Worm (Caenorhabditis elegans) whole organism, L4/young adult: Measurements from ENCODE around the gene srh-19.

Experiments used
- W03F9.2 ChIP-seq: fragments of 150-350 bp; optimal IDR thresholded peaks from 2 replicates; lab custom pipeline; 2014; ENCODE audit warnings: missing biosample characterization, missing genetic modification characterization
- him-1 ChIP-seq: sonication (generic microtip); optimal IDR thresholded peaks from 2 replicates; lab custom pipeline; 2016; ENCODE audit warnings: missing genotype, missing genetic modification reagents, missing genetic modification characterization, missing compliant biosample characterization

ce11 chrX:1379391-1379790 lies 33.6 kb upstream of the srh-19 start:
- TF ChIP-seq him-1 (no peak), W03F9.2 (tag; lab: Kevin White, UChicago) (peak; percentile 21)
